Worm (Caenorhabditis elegans): Measurements from ENCODE around the gene oac-10.

- TF ChIP-seq aly-2 (tag; optimal IDR thresholded peaks at IDR 0.05) (no peak), mdl-1 (tag; optimal IDR thresholded peaks at IDR 0.05) (no peak), sptf-1 (tag; optimal IDR thresholded peaks at IDR 0.05) (no peak), egl-13 (tag; optimal IDR thresholded peaks at IDR 0.05) (no peak), snpc-4 (tag; optimal IDR thresholded peaks at IDR 0.05) (no peak), lin-13 (GFP tag; optimal IDR thresholded peaks at IDR 0.05) (no peak), unc-130 (tag; optimal IDR thresholded peaks at IDR 0.05) (no peak), lin-39 (tag; optimal IDR thresholded peaks at IDR 0.05) (no peak)
Measured at ce11 chrII:3864652-3865051, 5.0 kb upstream of the oac-10 start, which contains the start of gene nhr-261.

Data from whole organism, L1 larva.